Fruit fly (Drosophila melanogaster): ENCODE measurements around the gene del.

del gene

DNA sequence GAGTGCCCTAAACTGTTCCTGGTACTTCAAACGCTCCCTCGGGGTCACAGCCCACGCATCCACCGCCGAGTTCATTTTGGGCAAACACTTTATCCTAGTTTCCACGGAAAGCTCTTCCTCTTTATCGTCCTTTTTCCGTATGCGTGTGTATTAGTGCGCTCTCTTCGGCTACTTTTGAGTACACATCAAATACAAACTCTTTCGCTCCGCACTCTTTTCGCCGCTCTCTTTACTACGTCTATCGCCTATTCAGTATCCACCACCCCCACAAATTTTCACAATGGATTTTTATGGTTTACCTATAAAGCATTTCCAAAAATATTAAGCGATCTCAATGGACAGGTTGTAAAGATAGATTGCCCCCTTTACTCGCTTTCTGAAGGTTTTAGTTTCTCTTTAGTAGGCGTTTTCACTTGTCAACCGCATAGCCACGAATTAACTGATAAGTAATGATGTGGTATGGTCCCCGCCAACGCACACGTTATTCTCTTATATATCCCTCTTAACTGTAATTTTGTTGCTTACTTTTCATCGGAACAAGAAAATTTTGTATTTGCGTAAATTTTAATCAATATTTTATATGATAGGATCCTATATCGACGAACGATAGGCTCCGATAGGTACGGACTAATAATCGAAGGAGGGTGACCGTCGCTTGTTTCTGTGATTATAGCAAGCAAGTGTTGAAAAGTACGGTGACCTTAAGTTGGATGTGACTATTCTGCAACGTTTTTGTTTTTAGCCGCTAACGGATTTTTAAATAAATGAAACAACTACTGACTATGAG lies 6.4 kb downstream of the del start, which contains the start of gene Dap160:
TSS of gene Dap160 (minus strand) at position 634 of the 787 bp plus-strand sequence.
- TF ChIP-seq pan (optimal IDR thresholded peaks at IDR 0.05): no peak
- TF ChIP-seq EcR (GFP tag; optimal IDR thresholded peaks at IDR 0.05): no peak
- no peak for TF ChIP-seq psq (optimal IDR thresholded peaks at IDR 0.05)
- no peak for TF ChIP-seq usp (GFP tag; optimal IDR thresholded peaks at IDR 0.05)
- TF ChIP-seq CG8478 (optimal IDR thresholded peaks at IDR 0.05): no peak
- no peak for TF ChIP-seq Dll (optimal IDR thresholded peaks at IDR 0.05)

DNA sequence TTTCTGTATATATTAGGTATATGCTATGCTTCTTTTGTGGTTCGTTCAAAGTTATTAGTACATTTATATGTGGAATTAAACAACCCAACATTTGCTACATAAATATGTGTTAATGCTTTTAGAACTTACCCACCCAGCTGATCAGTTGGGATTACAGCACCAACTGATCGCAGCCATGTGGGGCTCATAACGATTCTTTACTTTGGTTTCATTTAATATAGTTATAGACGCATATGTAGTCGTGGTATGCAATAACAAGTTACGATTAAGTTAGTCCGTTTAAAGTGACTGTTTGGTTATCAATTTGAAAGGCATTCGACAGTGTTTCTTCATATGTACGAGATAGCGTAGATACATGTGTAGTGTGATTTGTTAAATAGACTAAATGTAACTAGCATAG lies 12.6 kb downstream of the del start:
- TF ChIP-seq Dll (optimal IDR thresholded peaks at IDR 0.05): no peak
- no peak for TF ChIP-seq EcR (GFP tag; optimal IDR thresholded peaks at IDR 0.05)
- TF ChIP-seq usp (GFP tag; optimal IDR thresholded peaks at IDR 0.05): no peak
- TF ChIP-seq psq (optimal IDR thresholded peaks at IDR 0.05): no peak
- no peak for TF ChIP-seq pan (optimal IDR thresholded peaks at IDR 0.05)
- no peak for TF ChIP-seq CG8478 (optimal IDR thresholded peaks at IDR 0.05)

DNA sequence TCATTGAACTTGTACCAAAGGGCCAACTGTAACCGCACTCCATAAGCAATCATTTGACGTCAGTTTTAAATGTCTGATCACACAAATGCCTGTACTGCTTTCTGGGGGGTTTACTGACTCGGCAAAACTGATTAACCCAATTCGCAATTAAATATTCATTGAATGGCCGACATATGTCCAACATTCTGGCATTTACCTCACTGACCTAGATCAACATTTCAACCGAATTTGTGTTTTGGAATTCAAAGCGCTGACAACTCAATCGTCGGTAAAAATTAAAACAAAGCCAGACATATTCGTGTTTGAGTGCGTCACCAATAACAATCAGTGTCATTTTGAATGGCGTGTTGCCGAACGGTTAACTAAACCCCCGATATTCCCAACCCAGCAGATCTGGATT lies 32.7 kb downstream of the del start:
- TF ChIP-seq psq (optimal IDR thresholded peaks at IDR 0.05) (no peak), usp (GFP tag; optimal IDR thresholded peaks at IDR 0.05) (no peak), Dll (optimal IDR thresholded peaks at IDR 0.05) (no peak), EcR (GFP tag; optimal IDR thresholded peaks at IDR 0.05) (no peak), CG8478 (optimal IDR thresholded peaks at IDR 0.05) (no peak), pan (optimal IDR thresholded peaks at IDR 0.05) (no peak)

DNA sequence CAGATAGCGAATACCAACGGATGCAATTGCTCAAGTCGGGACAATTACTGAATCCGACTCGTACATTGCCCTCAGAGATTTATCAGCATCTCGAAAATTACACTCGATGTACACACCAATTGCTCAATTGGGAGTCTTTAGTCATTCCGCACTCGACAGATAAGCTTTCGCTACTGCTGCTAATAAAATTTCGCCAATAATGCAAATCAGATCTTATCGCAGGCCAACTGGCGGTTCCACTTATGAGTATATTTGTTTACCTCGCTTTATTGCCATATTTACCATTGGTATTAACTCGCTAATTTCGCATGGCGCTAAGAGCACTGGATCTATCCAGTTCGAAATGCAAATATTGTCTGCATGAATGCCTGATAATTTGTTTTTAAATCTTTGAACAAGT lies 34.8 kb downstream of the del start:
- no peak for TF ChIP-seq usp (GFP tag; optimal IDR thresholded peaks at IDR 0.05)
- peak in 1 of 2 experiments; percentile 4 for TF ChIP-seq EcR (GFP tag; optimal IDR thresholded peaks at IDR 0.05)

DNA sequence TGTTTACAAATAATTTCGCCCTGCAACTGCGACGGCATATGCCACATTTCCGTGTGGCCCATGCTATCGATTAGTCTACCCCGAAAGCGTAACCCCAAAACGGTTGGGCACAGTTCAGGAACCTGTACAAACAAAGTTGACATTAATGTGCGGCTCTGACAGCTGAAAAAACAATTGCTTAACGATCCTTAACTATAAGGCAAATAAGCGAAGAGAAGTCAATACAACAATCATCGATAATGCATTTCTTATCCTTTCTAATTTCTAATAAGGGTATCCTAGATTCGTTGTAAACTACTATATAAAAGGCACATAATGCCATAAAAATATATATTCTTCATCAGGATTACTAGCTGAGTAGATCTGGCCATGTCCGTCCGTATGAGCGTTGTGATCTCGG lies 36.5 kb downstream of the del start:
- TF ChIP-seq EcR (GFP tag; optimal IDR thresholded peaks at IDR 0.05) (no peak), CG8478 (optimal IDR thresholded peaks at IDR 0.05) (no peak), Dll (optimal IDR thresholded peaks at IDR 0.05) (no peak)

DNA sequence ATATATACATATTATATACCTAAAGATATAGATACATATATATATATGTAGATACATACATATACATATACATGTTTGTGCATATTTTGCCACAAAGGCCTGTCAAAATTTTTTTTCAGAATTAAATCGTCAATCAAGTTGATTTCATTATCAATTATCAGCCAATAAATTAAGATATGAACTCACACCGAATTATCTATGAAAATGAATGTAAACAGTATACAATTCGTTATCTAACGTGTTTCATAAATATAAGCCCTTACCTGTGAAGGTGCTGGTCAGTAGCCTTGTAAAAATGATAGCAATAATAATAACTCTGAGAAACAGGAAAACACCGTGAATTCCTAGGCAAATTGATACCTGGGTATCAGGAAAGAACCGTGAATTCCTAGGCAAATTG lies 38.7 kb downstream of the del start:
- TF ChIP-seq EcR (GFP tag; optimal IDR thresholded peaks at IDR 0.05) (no peak), pan (optimal IDR thresholded peaks at IDR 0.05) (no peak), CG8478 (optimal IDR thresholded peaks at IDR 0.05) (no peak), psq (optimal IDR thresholded peaks at IDR 0.05) (no peak), usp (GFP tag; optimal IDR thresholded peaks at IDR 0.05) (no peak), Dll (optimal IDR thresholded peaks at IDR 0.05) (no peak)

DNA sequence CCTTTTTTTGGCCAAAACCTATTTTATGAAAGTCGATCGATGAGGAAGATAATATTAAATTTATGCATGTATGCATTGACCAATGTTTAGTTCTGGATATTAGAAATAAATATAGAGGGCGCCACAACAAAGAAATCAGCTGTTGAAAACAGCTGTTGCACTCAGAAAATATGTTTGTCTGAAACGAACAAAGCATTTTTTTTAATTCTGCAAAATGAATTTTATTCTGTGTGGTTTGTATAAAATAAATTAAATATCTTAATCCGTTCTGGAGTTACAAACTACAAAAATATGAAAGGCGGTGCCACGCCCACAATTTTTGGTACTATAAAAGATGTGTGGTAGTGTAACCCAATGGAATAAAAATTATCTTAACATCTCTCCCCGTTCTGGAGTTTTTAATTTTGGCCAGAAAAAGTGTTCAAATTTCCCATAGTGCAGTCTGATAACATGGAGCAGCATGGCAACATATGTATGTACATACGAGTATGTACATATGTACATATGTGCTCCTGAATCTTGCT lies 39.5 kb downstream of the del start:
- TF ChIP-seq pan (optimal IDR thresholded peaks at IDR 0.05) (no peak), Dll (optimal IDR thresholded peaks at IDR 0.05) (no peak), CG8478 (optimal IDR thresholded peaks at IDR 0.05) (no peak), EcR (GFP tag; optimal IDR thresholded peaks at IDR 0.05) (no peak), usp (GFP tag; optimal IDR thresholded peaks at IDR 0.05) (no peak), psq (optimal IDR thresholded peaks at IDR 0.05) (no peak)

DNA sequence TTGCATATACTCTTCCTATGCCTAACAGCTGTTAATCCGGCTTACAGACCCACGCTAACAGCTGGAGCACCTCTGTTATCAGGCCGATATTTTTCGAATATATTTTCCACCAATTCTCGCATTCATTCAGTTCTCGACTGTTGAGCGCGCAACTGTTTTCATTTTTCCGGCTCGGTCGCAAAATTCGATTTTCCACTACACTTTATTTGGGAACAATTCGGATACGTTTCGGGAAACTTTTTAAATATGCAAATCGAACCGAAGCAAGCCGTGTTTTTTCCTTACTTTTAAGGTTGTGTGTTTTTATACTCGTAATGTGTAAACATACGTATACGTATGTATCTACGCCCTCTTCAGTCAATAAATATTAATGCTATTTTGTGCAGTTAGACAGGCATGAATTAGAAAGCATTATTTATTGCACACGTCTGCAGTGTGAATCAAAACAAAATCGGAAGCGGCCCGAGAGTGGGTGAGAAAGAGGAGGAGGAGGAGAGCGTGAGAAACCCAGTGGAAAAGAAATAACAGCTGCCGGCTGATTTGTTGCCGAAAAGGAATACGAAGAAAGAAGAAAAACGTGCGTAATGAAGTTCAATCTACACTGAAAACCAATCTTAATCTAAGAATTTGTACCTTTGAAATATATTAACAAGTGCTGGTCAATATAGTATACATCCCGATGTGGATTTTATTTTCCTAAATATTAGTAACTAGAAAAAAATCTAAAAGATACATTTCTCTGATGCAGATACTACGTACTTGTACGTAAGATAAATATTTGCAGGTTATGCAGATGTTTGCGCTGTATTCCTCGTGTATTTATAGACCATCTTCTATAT lies 40.5 kb downstream of the del start:
- TF ChIP-seq CG8478 (optimal IDR thresholded peaks at IDR 0.05) (no peak), psq (optimal IDR thresholded peaks at IDR 0.05) (no peak), pan (optimal IDR thresholded peaks at IDR 0.05) (no peak), Dll (optimal IDR thresholded peaks at IDR 0.05) (no peak), usp (GFP tag; optimal IDR thresholded peaks at IDR 0.05) (no peak), EcR (GFP tag; optimal IDR thresholded peaks at IDR 0.05) (no peak)

DNA sequence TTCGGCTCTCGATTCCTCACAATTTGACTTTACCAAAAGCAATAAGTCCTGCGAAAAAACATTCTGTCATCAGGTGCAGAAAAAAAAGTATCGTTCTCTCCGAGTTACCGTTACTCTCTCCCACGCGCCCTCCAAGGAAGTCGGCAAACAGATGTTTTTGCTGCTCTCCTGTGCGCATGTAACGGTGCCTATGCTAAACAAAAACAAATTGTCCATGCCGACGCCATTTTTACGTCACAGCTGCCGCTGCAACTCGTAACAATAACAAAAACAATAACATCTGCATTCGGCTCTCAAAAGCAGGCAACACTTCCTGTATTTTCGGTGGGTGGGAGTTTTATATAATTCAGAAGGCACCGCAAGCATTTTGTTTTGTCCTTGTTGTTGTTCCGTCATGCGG lies 43.2 kb downstream of the del start:
- no peak for TF ChIP-seq psq (optimal IDR thresholded peaks at IDR 0.05)
- no peak for TF ChIP-seq pan (optimal IDR thresholded peaks at IDR 0.05)
- no peak for TF ChIP-seq CG8478 (optimal IDR thresholded peaks at IDR 0.05)
- no peak for TF ChIP-seq usp (GFP tag; optimal IDR thresholded peaks at IDR 0.05)
- no peak for TF ChIP-seq Dll (optimal IDR thresholded peaks at IDR 0.05)
- TF ChIP-seq EcR (GFP tag; optimal IDR thresholded peaks at IDR 0.05): no peak

DNA sequence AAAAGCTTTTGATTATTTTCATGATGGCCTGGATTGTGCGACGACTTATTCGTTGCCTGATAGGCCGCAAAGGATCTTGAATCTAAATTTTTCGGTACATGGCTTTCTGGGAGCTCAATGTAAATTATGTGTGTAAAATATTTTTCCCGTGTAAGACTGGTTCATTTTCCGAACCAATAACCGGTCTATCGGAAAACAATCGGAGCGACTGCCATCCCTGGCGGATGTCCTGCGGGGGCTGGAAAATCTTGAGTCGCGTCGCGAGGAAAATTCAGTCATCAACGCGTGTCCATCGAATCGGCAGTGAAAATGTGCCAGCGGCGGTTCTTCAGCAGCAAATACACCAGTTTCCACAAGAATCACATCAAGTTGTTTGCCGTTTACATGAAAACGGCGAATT lies 44.0 kb downstream of the del start, which contains the start of the genes CG46307 and Nhe2:
TSS of gene CG46307 (plus strand) at position 243 of the 400 bp plus-strand sequence.
TSS of gene Nhe2 (plus strand) at position 243 of the 400 bp plus-strand sequence.
- TF ChIP-seq Dll (optimal IDR thresholded peaks at IDR 0.05) (no peak), psq (optimal IDR thresholded peaks at IDR 0.05) (no peak), usp (GFP tag; optimal IDR thresholded peaks at IDR 0.05) (no peak)

DNA sequence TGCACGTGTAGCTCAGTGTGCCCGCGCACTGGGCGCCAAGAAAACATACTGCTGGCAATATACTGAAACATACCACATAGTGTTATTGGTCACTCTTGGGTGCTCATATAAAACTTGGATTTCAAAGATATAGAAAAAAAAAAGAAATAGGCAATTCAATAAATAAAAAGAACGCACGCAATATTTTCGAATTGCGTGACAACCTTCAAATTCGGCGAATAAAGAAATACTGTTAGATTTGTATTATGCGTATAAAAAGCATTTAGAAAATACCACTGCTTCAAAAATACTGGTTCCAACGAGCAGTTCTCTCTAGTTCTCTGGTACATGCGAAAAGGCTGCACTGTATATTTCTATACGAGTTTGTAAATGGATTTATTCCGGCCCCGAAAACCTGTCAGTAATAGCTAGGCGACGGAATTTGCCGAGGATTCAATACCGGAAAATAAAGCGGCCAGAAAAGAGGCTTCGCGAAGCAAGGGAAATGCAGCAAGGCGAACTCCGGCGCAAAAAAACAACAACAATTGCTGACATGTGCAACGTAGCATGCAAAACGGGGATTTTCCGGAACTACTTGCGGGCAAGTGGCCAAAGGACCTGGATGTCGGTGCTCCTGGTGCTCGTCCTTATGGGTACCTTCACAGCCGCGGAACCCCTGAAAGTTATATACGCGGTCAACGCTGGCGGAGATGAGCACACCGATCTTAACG lies 45.8 kb downstream of the del start, which contains the start of gene CG9257:
TSS of gene CG9257 (plus strand) at position 345 of the 710 bp plus-strand sequence.
- TF ChIP-seq CG8478 (optimal IDR thresholded peaks at IDR 0.05) (no peak), pan (optimal IDR thresholded peaks at IDR 0.05) (no peak), usp (GFP tag; optimal IDR thresholded peaks at IDR 0.05) (no peak), Dll (optimal IDR thresholded peaks at IDR 0.05) (no peak), psq (optimal IDR thresholded peaks at IDR 0.05) (no peak), EcR (GFP tag; optimal IDR thresholded peaks at IDR 0.05) (no peak)
